Fruit fly (Drosophila melanogaster) whole organism, embryonic: ENCODE measurements around the gene Or67d.

Experiments
- Antp ChIP-seq: fragments of 200-800 bp; sonication (Bioruptor generic); optimal IDR thresholded peaks from 3 replicates; lab custom pipeline; 2016; ENCODE audit warnings: missing biosample characterization, missing genetic modification characterization
- Atf3 ChIP-seq: fragments of 200-800 bp; sonication (Bioruptor generic); optimal IDR thresholded peaks from 3 replicates; lab custom pipeline; 2016; ENCODE audit warnings: missing biosample characterization, missing genetic modification characterization
- B-H2 ChIP-seq: fragments of 200-800 bp; sonication (Bioruptor generic); optimal IDR thresholded peaks from 2 replicates; lab custom pipeline; 2018; ENCODE audit warnings: missing biosample characterization, mild to moderate bottlenecking, missing genetic modification characterization
- CG10431 ChIP-seq: fragments of 200-800 bp; sonication (Bioruptor generic); optimal IDR thresholded peaks from 3 replicates; lab custom pipeline; 2018; ENCODE audit warnings: missing biosample characterization, mild to moderate bottlenecking, missing genetic modification characterization
- CG14965 ChIP-seq: fragments of 200-800 bp; sonication (Bioruptor generic); optimal IDR thresholded peaks from 2 replicates; lab custom pipeline; 2016; ENCODE audit warnings: missing biosample characterization, missing genetic modification characterization, borderline replicate concordance
- CG1792 ChIP-seq: fragments of 200-800 bp; sonication (Bioruptor generic); optimal IDR thresholded peaks from 2 replicates; lab custom pipeline; 2016; ENCODE audit warnings: missing biosample characterization, missing genetic modification characterization
- CG2199 ChIP-seq: fragments of 200-800 bp; sonication (Bioruptor generic); IDR thresholded peaks from 3 replicates; pipeline ENCODE4 v1.3.6; 2022; ENCODE audit warnings: missing biosample characterization, missing genetic modification characterization
- CG3163 ChIP-seq: fragments of 200-800 bp; sonication (Bioruptor generic); optimal IDR thresholded peaks from 3 replicates; lab custom pipeline; 2016; ENCODE audit warnings: missing biosample characterization, missing genetic modification characterization
- CG4617 ChIP-seq: fragments of 200-800 bp; sonication (Bioruptor generic); optimal IDR thresholded peaks from 3 replicates; lab custom pipeline; 2016; ENCODE audit warnings: missing biosample characterization, missing genetic modification characterization, borderline replicate concordance
- CG4707 ChIP-seq: fragments of 200-800 bp; sonication (Bioruptor generic); optimal IDR thresholded peaks from 2 replicates; lab custom pipeline; 2018; ENCODE audit warnings: missing biosample characterization, mild to moderate bottlenecking, missing genetic modification characterization, moderate library complexity
- CG4820 ChIP-seq: fragments of 200-800 bp; sonication (Bioruptor generic); optimal IDR thresholded peaks from 3 replicates; lab custom pipeline; 2016; ENCODE audit warnings: missing biosample characterization, missing genetic modification characterization
- CG5953 ChIP-seq: fragments of 200-800 bp; sonication (Bioruptor generic); IDR thresholded peaks from 2 replicates; pipeline ENCODE4 v1.3.6; 2022; ENCODE audit warnings: missing biosample characterization, missing genetic modification characterization
- CG6654 ChIP-seq: fragments of 200-800 bp; sonication (Bioruptor generic); optimal IDR thresholded peaks from 2 replicates; lab custom pipeline; 2017; ENCODE audit warnings: missing biosample characterization, mild to moderate bottlenecking, missing genetic modification characterization
- CG6791 ChIP-seq: fragments of 200-800 bp; sonication (Bioruptor generic); IDR thresholded peaks from 3 replicates; pipeline ENCODE4 v1.3.6; 2022; ENCODE audit warnings: missing biosample characterization, missing genetic modification characterization; ENCODE audit not compliant: partially characterized antibody
- CG8290 ChIP-seq, 3 experiments: fragments of 200-800 bp; sonication (Bioruptor generic); optimal IDR thresholded peaks; 2 replicates each; lab custom pipeline; 2016 to 2019; ENCODE audit warnings: missing biosample characterization in 3 of 3, missing genetic modification characterization in 3 of 3, mild to moderate bottlenecking in 2 of 3, moderate library complexity in 1 of 3
- CG8924 ChIP-seq: fragments of 200-800 bp; optimal IDR thresholded peaks from 3 replicates; lab custom pipeline; 2019; ENCODE audit warnings: missing biosample characterization, mild to moderate bottlenecking, missing genetic modification characterization, moderate library complexity
- D ChIP-seq, 2 experiments: fragments of 200-800 bp in 1 of 2; fragments of >200 bp in 1 of 2; sonication (Bioruptor generic) in 1 of 2; optimal IDR thresholded peaks; 2 replicates in 1 of 2; 3 replicates in 1 of 2; lab custom pipeline; 2017; ENCODE audit warnings: mild to moderate bottlenecking in 1 of 2, missing biosample characterization in 1 of 2, missing genetic modification characterization in 1 of 2, missing genetic modification reagents in 1 of 2
- Ets65A ChIP-seq: fragments of 200-800 bp; sonication (Bioruptor generic); peaks from one replicate; lab custom pipeline; 2016; ENCODE audit warnings: missing biosample characterization, missing genetic modification characterization
- H15 ChIP-seq: fragments of 200-800 bp; sonication (Bioruptor generic); IDR thresholded peaks from 3 replicates; pipeline ENCODE4 v1.3.6; 2022; ENCODE audit warnings: missing biosample characterization, missing genetic modification characterization
- HLHmδ ChIP-seq: fragments of 200-800 bp; sonication (Bioruptor generic); optimal IDR thresholded peaks from 2 replicates; lab custom pipeline; 2018; ENCODE audit warnings: missing biosample characterization, mild to moderate bottlenecking, missing genetic modification characterization, moderate library complexity
- Hey ChIP-seq: fragments of 200-800 bp; sonication (Bioruptor generic); optimal IDR thresholded peaks from 3 replicates; lab custom pipeline; 2018; ENCODE audit warnings: missing biosample characterization, mild to moderate bottlenecking, missing genetic modification characterization
- Oli ChIP-seq: fragments of 200-800 bp; sonication (Bioruptor generic); optimal IDR thresholded peaks from 2 replicates; lab custom pipeline; 2018; ENCODE audit warnings: missing biosample characterization, mild to moderate bottlenecking, missing genetic modification characterization, moderate library complexity
- Pdp1 ChIP-seq, 2 experiments: fragments of 200-800 bp; sonication (Bioruptor generic); optimal IDR thresholded peaks; 3 replicates each; lab custom pipeline; 2016; ENCODE audit warnings: missing biosample characterization in 2 of 2, missing genetic modification characterization in 2 of 2, mild to moderate bottlenecking in 1 of 2, moderate library complexity in 1 of 2
- Rfx ChIP-seq: fragments of 200-800 bp; sonication (Bioruptor generic); IDR thresholded peaks from 2 replicates; pipeline ENCODE4 v1.3.6; 2022; ENCODE audit warnings: missing biosample characterization, missing genetic modification characterization
- Xbp1 ChIP-seq: fragments of 200-800 bp; sonication (Bioruptor generic); optimal IDR thresholded peaks from 3 replicates; lab custom pipeline; 2016; ENCODE audit warnings: missing biosample characterization, mild to moderate bottlenecking, missing genetic modification characterization
- chm ChIP-seq: fragments of 200-800 bp; sonication (Bioruptor generic); IDR thresholded peaks from 2 replicates; pipeline ENCODE4 v1.3.6; 2022; ENCODE audit warnings: missing biosample characterization, missing genetic modification characterization
- danr ChIP-seq: fragments of 200-800 bp; sonication (Bioruptor generic); IDR thresholded peaks from 2 replicates; pipeline ENCODE4 v1.3.6; 2022; ENCODE audit warnings: missing biosample characterization, missing genetic modification characterization
- eve ChIP-seq, 2 experiments: fragments of >200 bp; optimal IDR thresholded peaks; 2 replicates each; lab custom pipeline; 2017; ENCODE audit warnings: missing biosample characterization in 2 of 2, missing genetic modification characterization in 2 of 2
- grau ChIP-seq: fragments of 200-800 bp; optimal IDR thresholded peaks from 3 replicates; lab custom pipeline; 2019; ENCODE audit warnings: missing biosample characterization, mild to moderate bottlenecking, missing genetic modification characterization, moderate library complexity
- gt ChIP-seq: fragments of 200-800 bp; sonication (Bioruptor generic); IDR thresholded peaks from 2 replicates; pipeline ENCODE4 v1.3.6; 2022; ENCODE audit warnings: missing biosample characterization, missing genetic modification characterization
- hth ChIP-seq: fragments of >200 bp; optimal IDR thresholded peaks from 2 replicates; lab custom pipeline; 2017; ENCODE audit warnings: inconsistent platforms
- kah ChIP-seq: fragments of 200-800 bp; sonication (Bioruptor generic); optimal IDR thresholded peaks from 2 replicates; lab custom pipeline; 2018; ENCODE audit warnings: missing biosample characterization, mild to moderate bottlenecking, missing genetic modification characterization
- onecut ChIP-seq: fragments of 200-800 bp; sonication (Bioruptor generic); IDR thresholded peaks from 2 replicates; pipeline ENCODE4 v1.3.6; 2022; ENCODE audit warnings: missing biosample characterization, missing genetic modification characterization
- prd ChIP-seq, 3 experiments: fragments of >200 bp in 2 of 3; fragments of 200-800 bp in 1 of 3; sonication (Bioruptor generic) in 1 of 3; optimal IDR thresholded peaks in 2 of 3; IDR thresholded peaks in 1 of 3; 2 replicates in 2 of 3; 3 replicates in 1 of 3; pipeline versions ENCODE4 v1.3.6 to Lab custom; 2017 to 2022; ENCODE audit warnings: missing biosample characterization in 1 of 3, missing genetic modification characterization in 1 of 3
- psq ChIP-seq: fragments of 200-800 bp; sonication (Bioruptor generic); optimal IDR thresholded peaks from 2 replicates; lab custom pipeline; 2017; ENCODE audit warnings: missing biosample characterization, missing genetic modification characterization
- pzg ChIP-seq: fragments of 200-800 bp; sonication (Bioruptor generic); optimal IDR thresholded peaks from 3 replicates; lab custom pipeline; 2018; ENCODE audit warnings: missing biosample characterization, mild to moderate bottlenecking, missing genetic modification characterization, moderate library complexity
- sd ChIP-seq: fragments of 200-800 bp; sonication (Bioruptor generic); optimal IDR thresholded peaks from 3 replicates; lab custom pipeline; 2018; ENCODE audit warnings: missing biosample characterization, mild to moderate bottlenecking, missing genetic modification characterization, moderate library complexity
- seq ChIP-seq: fragments of 200-800 bp; sonication (Bioruptor generic); IDR thresholded peaks from 2 replicates; pipeline ENCODE4 v1.3.6; 2022; ENCODE audit warnings: missing biosample characterization, missing genetic modification characterization
- slou ChIP-seq: fragments of 200-800 bp; sonication (Bioruptor generic); optimal IDR thresholded peaks from 3 replicates; lab custom pipeline; 2016; ENCODE audit warnings: missing biosample characterization, missing genetic modification characterization
- sna ChIP-seq: fragments of 200-800 bp; sonication (Bioruptor generic); IDR thresholded peaks from 2 replicates; pipeline ENCODE4 v1.3.6; 2022; ENCODE audit warnings: missing biosample characterization, missing genetic modification characterization; ENCODE audit not compliant: partially characterized antibody
- sob ChIP-seq: fragments of 200-800 bp; sonication (Bioruptor generic); IDR thresholded peaks from 2 replicates; pipeline ENCODE4 v1.3.6; 2022; ENCODE audit warnings: missing biosample characterization, missing genetic modification characterization
- stc ChIP-seq: fragments of 200-800 bp; sonication (Bioruptor generic); IDR thresholded peaks from 2 replicates; pipeline ENCODE4 v1.3.6; 2022; ENCODE audit warnings: missing biosample characterization, missing genetic modification characterization
- vvl ChIP-seq: fragments of 200-800 bp; sonication (Bioruptor generic); IDR thresholded peaks from 2 replicates; pipeline ENCODE4 v1.3.6; 2022; ENCODE audit warnings: missing biosample characterization, missing genetic modification characterization
- wdn ChIP-seq: fragments of 200-800 bp; sonication (Bioruptor generic); IDR thresholded peaks from 2 replicates; pipeline ENCODE4 v1.3.6; 2022; ENCODE audit warnings: missing biosample characterization, missing genetic modification characterization
- zen ChIP-seq: fragments of 200-800 bp; sonication (Bioruptor generic); optimal IDR thresholded peaks from 3 replicates; lab custom pipeline; 2018; ENCODE audit warnings: missing biosample characterization, mild to moderate bottlenecking, missing genetic modification characterization, moderate library complexity
- zf30C ChIP-seq: fragments of 200-800 bp; sonication (Bioruptor generic); optimal IDR thresholded peaks from 3 replicates; lab custom pipeline; 2018; ENCODE audit warnings: missing biosample characterization, mild to moderate bottlenecking, missing genetic modification characterization
- zfh1 ChIP-seq: fragments of 200-800 bp; sonication (Bioruptor generic); IDR thresholded peaks from 3 replicates; pipeline ENCODE4 v1.3.6; 2022; ENCODE audit warnings: missing biosample characterization, missing genetic modification characterization

Gene Or67d

DNA sequence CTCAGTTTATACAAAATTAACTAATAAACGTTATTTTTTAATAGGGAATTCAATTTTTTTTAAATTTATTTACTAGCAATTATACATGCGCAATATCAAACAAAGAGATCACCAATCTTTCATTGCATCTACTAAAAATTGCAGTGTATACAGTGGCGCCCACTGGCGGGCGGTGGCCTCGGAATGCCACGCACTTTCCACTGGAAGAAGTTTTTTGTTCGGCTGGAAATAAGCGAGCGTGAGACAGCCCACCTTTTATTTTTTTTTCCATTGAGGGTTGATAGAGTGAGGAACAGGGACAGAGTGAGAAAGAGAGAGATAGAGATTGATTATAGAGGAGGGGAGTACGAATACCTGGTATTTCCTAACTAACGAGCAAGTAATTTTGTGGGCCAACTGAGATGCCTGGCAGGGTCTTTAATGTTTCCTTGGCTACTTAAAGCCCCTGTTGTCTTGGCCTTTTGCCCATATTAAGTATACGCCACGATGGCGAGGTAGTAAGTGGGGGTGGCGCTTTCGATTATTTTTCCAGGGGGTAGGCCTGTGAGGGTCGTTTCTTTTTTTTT is 1.3 kb upstream of the Or67d start (continued):
- no peak for TF ChIP-seq sna (GFP tag; lab: Robert Waterston, UW)
- TF ChIP-seq stc (GFP tag; lab: Robert Waterston, UW): no peak
- TF ChIP-seq slou (GFP tag; lab: Kevin White, UChicago): no peak
- TF ChIP-seq Atf3 (GFP tag; lab: Kevin White, UChicago): no peak
- TF ChIP-seq CG6791: no peak
- TF ChIP-seq seq: peak; percentile 83
- no peak for TF ChIP-seq Antp (GFP tag; lab: Kevin White, UChicago)
- TF ChIP-seq HLHmδ (GFP tag; lab: Kevin White, UChicago): peak; percentile 43
- TF ChIP-seq CG10431 (GFP tag; lab: Kevin White, UChicago): peak; percentile 15
- TF ChIP-seq Hey (tag; lab: Kevin White, UChicago): no peak
- TF ChIP-seq danr (GFP tag; lab: Robert Waterston, UW): no peak
- peak; percentile 21 for TF ChIP-seq zen (tag; lab: Kevin White, UChicago)
- no peak for TF ChIP-seq gt (GFP tag; lab: Robert Waterston, UW)
- TF ChIP-seq Xbp1 (GFP tag; lab: Kevin White, UChicago): no peak
- TF ChIP-seq onecut: peak; percentile 28
- TF ChIP-seq pzg (GFP tag; lab: Kevin White, UChicago): no peak
- TF ChIP-seq wdn (GFP tag; lab: Robert Waterston, UW): no peak
- TF ChIP-seq CG3163: no peak
- TF ChIP-seq zfh1 (GFP tag; lab: Robert Waterston, UW): 0 out of 3 replicates have a peak, but pooled peaks have one; percentile 32
- TF ChIP-seq chm (GFP tag; lab: Robert Waterston, UW): peak; percentile 51; the same call in 1 of the 2 replicates
- TF ChIP-seq zf30C (GFP tag; lab: Kevin White, UChicago): peak; percentile 73
- peak; percentile 20 for TF ChIP-seq CG4707 (GFP tag; lab: Kevin White, UChicago)
- no peak for TF ChIP-seq Rfx (GFP tag; lab: Robert Waterston, UW)
- peak; percentile 95 for TF ChIP-seq CG14965 (GFP tag; lab: Kevin White, UChicago)
- no peak for TF ChIP-seq CG4820 (GFP tag; lab: Kevin White, UChicago)
- no peak for TF ChIP-seq kah
- peak; percentile 21 for TF ChIP-seq sd (tag; lab: Kevin White, UChicago)
- no peak for TF ChIP-seq B-H2 (GFP tag; lab: Kevin White, UChicago)
- TF ChIP-seq CG5953 (GFP tag; lab: Robert Waterston, UW): 0 out of 2 replicates have a peak, but pooled peaks have one; percentile 22
- TF ChIP-seq CG6654 (GFP tag; lab: Kevin White, UChicago): peak; percentile 11
- peak; percentile 6 for TF ChIP-seq Oli (tag; lab: Kevin White, UChicago)
- TF ChIP-seq D (optimal IDR thresholded peaks at IDR 0.05; lab: Kevin White, UChicago): no peak
- TF ChIP-seq D (GFP tag; optimal IDR thresholded peaks at IDR 0.05; lab: Kevin White, UChicago): peak; percentile 14
- no peak for TF ChIP-seq Pdp1 (GFP tag; optimal IDR thresholded peaks at IDR 0.05; lab: Kevin White, UChicago)
- no peak for TF ChIP-seq eve (GFP tag; optimal IDR thresholded peaks at IDR 0.05; lab: Kevin White, UChicago)
- no peak for TF ChIP-seq sob (GFP tag; lab: Robert Waterston, UW)
- no peak for TF ChIP-seq hth (lab: Kevin White, UChicago)
- no peak for TF ChIP-seq Ets65A (GFP tag; lab: Kevin White, UChicago)
- TF ChIP-seq vvl (GFP tag; lab: Robert Waterston, UW): peak; percentile 29; the same call in 1 of the 2 replicates
- no peak for TF ChIP-seq CG1792
- peak; percentile 91 for TF ChIP-seq CG2199 (GFP tag; lab: Robert Waterston, UW)
- no peak for TF ChIP-seq CG4617 (GFP tag; lab: Kevin White, UChicago)
- 0 out of 3 replicates have a peak, but pooled peaks have one; percentile 5 for TF ChIP-seq H15 (GFP tag; lab: Robert Waterston, UW)
- no peak for TF ChIP-seq CG8290 (GFP tag; optimal IDR thresholded peaks at IDR 0.05; lab: Kevin White, UChicago)
- TF ChIP-seq CG8290 (tag; optimal IDR thresholded peaks at IDR 0.05; lab: Kevin White, UChicago): no peak
- no peak for TF ChIP-seq psq (GFP tag; lab: Kevin White, UChicago)
- TF ChIP-seq CG8924 (tag; lab: Kevin White, UChicago): no peak
- TF ChIP-seq prd (optimal IDR thresholded peaks at IDR 0.05; lab: Kevin White, UChicago): no peak
- TF ChIP-seq prd (GFP tag; IDR thresholded peaks at IDR 0.05; lab: Robert Waterston, UW): no peak
- no peak for TF ChIP-seq grau (tag; lab: Kevin White, UChicago)
- TF ChIP-seq, all 482 proteins: peak for 36
